Fruit fly (Drosophila melanogaster): ENCODE data around the gene bou.

Gene bou

DNA sequence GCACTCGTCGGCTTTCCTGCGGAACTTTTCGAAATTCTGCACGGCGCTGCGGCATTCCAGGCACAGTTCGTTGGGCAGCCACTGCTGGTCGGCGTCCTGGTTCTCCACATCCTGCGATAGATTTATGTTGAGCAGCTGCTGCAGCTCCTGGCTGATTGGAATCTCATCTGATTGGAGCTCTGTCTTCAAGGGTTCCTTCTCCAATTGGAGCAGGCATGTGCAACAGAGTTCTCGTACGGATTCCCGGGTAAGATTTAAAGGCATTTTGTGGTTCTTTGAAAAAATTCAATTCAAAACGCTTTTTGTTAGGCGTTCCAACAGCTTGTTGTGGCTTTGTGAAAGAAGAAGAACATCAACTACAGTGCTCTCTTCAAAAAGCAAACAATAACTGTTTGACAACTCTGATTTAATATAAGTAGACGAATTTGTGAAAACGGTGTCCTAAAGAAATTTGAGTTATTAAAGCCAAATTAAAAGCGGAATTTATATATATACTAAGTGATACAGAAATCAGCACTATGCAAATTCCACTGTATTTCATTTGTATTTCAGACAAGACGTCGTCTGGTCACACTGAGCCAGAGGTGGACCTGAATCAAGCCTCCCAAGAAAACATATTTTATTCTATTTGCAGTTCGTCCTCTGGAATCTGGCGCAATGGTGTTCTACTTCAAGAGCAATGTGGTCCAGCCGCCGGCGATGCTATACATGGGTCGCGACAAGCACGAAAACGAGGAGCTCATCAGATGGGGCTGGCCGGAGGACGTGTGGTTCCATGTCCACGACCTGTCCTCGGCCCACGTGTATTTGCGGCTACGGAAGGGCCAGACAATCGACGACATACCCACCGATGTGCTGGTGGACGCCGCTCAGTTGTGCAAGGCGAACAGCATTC is 27.3 kb downstream of the bou start, which contains the start of the genes CG3032 and CG4593 (continued):
- TF ChIP-seq stc (GFP tag; IDR thresholded peaks at IDR 0.05): peak; percentile 84
- TF ChIP-seq HLHmδ (GFP tag; optimal IDR thresholded peaks at IDR 0.05): no peak
- peak; percentile 14 for TF ChIP-seq CG8089 (GFP tag; optimal IDR thresholded peaks at IDR 0.05)
- peak; percentile 80 for TF ChIP-seq CG11696 (GFP tag; IDR thresholded peaks at IDR 0.05)
- TF ChIP-seq ash1 (GFP tag; optimal IDR thresholded peaks at IDR 0.05): no peak
- no peak for TF ChIP-seq cg (GFP tag; optimal IDR thresholded peaks at IDR 0.05)
- peak; percentile 81 for TF ChIP-seq CG9817 (tag; optimal IDR thresholded peaks at IDR 0.05)
- TF ChIP-seq slou (GFP tag; optimal IDR thresholded peaks at IDR 0.05): peak; percentile 71
- TF ChIP-seq CG17361 (GFP tag; IDR thresholded peaks at IDR 0.05): peak; percentile 81
- TF ChIP-seq NfI (GFP tag; optimal IDR thresholded peaks at IDR 0.05): peak; percentile 80
- peak; percentile 86 for TF ChIP-seq CG2678 (tag; optimal IDR thresholded peaks at IDR 0.05)
- TF ChIP-seq Usf (GFP tag; optimal IDR thresholded peaks at IDR 0.05): peak; percentile 25
- peak; percentile 65 for TF ChIP-seq CG5953 (GFP tag; IDR thresholded peaks at IDR 0.05)
- peak; percentile 68; the same call in 2 of the 3 replicates for TF ChIP-seq Optix (GFP tag; IDR thresholded peaks at IDR 0.05)
- peak; percentile 58 for TF ChIP-seq D19B (GFP tag; optimal IDR thresholded peaks at IDR 0.05)
- no peak for TF ChIP-seq CG10431 (GFP tag; optimal IDR thresholded peaks at IDR 0.05)
- peak; percentile 80 for TF ChIP-seq dmrt99B (tag; optimal IDR thresholded peaks at IDR 0.05)
- peak; percentile 75 for TF ChIP-seq oc (tag; optimal IDR thresholded peaks at IDR 0.05)
- TF ChIP-seq ken (GFP tag; IDR thresholded peaks at IDR 0.05): peak; percentile 91
- TF ChIP-seq ems (GFP tag; optimal IDR thresholded peaks at IDR 0.05): peak; percentile 69
- peak; percentile 44 for TF ChIP-seq Atf-2 (GFP tag; optimal IDR thresholded peaks at IDR 0.05)
- TF ChIP-seq Eip74EF (GFP tag; optimal IDR thresholded peaks at IDR 0.05): peak in 1 of 2 experiments; percentile 0
- peak; percentile 74 for TF ChIP-seq wor (GFP tag; IDR thresholded peaks at IDR 0.05)
- TF ChIP-seq nom (GFP tag; optimal IDR thresholded peaks at IDR 0.05): peak; percentile 66
- peak; percentile 88 for TF ChIP-seq nmo (GFP tag; optimal IDR thresholded peaks at IDR 0.05)
- peak; percentile 23 for TF ChIP-seq exex (tag; optimal IDR thresholded peaks at IDR 0.05)
- peak; percentile 44 for TF ChIP-seq CG6654 (GFP tag; optimal IDR thresholded peaks at IDR 0.05)
- peak; percentile 92 for TF ChIP-seq CG11085 (GFP tag; IDR thresholded peaks at IDR 0.05)
- peak; percentile 24 for TF ChIP-seq CG11723 (GFP tag; optimal IDR thresholded peaks at IDR 0.05)
- peak; percentile 71 for TF ChIP-seq CG18619 (GFP tag; optimal IDR thresholded peaks at IDR 0.05)
- TF ChIP-seq CG11695 (GFP tag; IDR thresholded peaks at IDR 0.05): peak; percentile 82; the same call in 2 of the 3 replicates
- peak; percentile 11 for TF ChIP-seq psq (GFP tag; optimal IDR thresholded peaks at IDR 0.05)
- TF ChIP-seq fd64A (GFP tag; optimal IDR thresholded peaks at IDR 0.05): no peak
- peak; percentile 88 for TF ChIP-seq Atf6 (GFP tag; IDR thresholded peaks at IDR 0.05)
- TF ChIP-seq Rx (GFP tag; IDR thresholded peaks at IDR 0.05): peak; percentile 85
- TF ChIP-seq CG6175 (GFP tag; IDR thresholded peaks at IDR 0.05): peak; percentile 82
- TF ChIP-seq so (GFP tag; IDR thresholded peaks at IDR 0.05): peak; percentile 82
- TF ChIP-seq CG5245 (GFP tag; optimal IDR thresholded peaks at IDR 0.05): peak; percentile 56
- TF ChIP-seq CG7357 (GFP tag; IDR thresholded peaks at IDR 0.05): peak; percentile 79; the same call in 1 of the 3 replicates
- peak; percentile 47 for TF ChIP-seq ewg (GFP tag; optimal IDR thresholded peaks at IDR 0.05)
- peak; percentile 87 for TF ChIP-seq CG30403 (GFP tag; optimal IDR thresholded peaks at IDR 0.05)
- no peak for TF ChIP-seq CG8478 (optimal IDR thresholded peaks at IDR 0.05)
- no peak for TF ChIP-seq Lpt (GFP tag; optimal IDR thresholded peaks at IDR 0.05)
- TF ChIP-seq mirr (GFP tag; optimal IDR thresholded peaks at IDR 0.05): peak; percentile 17
- TF ChIP-seq sim (GFP tag; IDR thresholded peaks at IDR 0.05): no peak
- TF ChIP-seq CG34224 (GFP tag; IDR thresholded peaks at IDR 0.05; ENCODE audit: partially characterized antibody): no peak
- TF ChIP-seq lola (GFP tag; optimal IDR thresholded peaks at IDR 0.05): peak in 1 of 3 experiments; percentile 42
- TF ChIP-seq NC2α (GFP tag; optimal IDR thresholded peaks at IDR 0.05): no peak
- peak; percentile 60 for TF ChIP-seq CG10979 (tag; optimal IDR thresholded peaks at IDR 0.05)
